Fruit fly (Drosophila melanogaster) whole organism, prepupa: Measurements from ENCODE around the gene kri.

Experiments
- CG3032 ChIP-seq: fragments of 200-800 bp; optimal IDR thresholded peaks from 2 replicates; lab custom pipeline; 2019; ENCODE audit warnings: missing biosample characterization, mild to moderate bottlenecking, missing genetic modification characterization, moderate library complexity
- CG6792 ChIP-seq: fragments of 200-800 bp; sonication (Bioruptor generic); optimal IDR thresholded peaks from 3 replicates; lab custom pipeline; 2016; ENCODE audit warnings: missing biosample characterization, missing genetic modification characterization
- CG6854 ChIP-seq: fragments of 200-800 bp; sonication (Bioruptor generic); optimal IDR thresholded peaks from 2 replicates; lab custom pipeline; 2017; ENCODE audit warnings: missing biosample characterization, mild to moderate bottlenecking, missing genetic modification characterization
- CG8632 ChIP-seq: fragments of 200-800 bp; sonication (Bioruptor generic); optimal IDR thresholded peaks from 3 replicates; lab custom pipeline; 2016; ENCODE audit warnings: missing biosample characterization, missing genetic modification characterization
- CG9139 ChIP-seq: fragments of 200-800 bp; sonication (Bioruptor generic); optimal IDR thresholded peaks from 3 replicates; lab custom pipeline; 2017; ENCODE audit warnings: missing biosample characterization, mild to moderate bottlenecking, missing genetic modification characterization
- Eip75B ChIP-seq: fragments of 200-800 bp; sonication (Bioruptor generic); optimal IDR thresholded peaks from 3 replicates; lab custom pipeline; 2016; ENCODE audit warnings: missing biosample characterization, missing genetic modification characterization
- Hr4 ChIP-seq: fragments of 200-800 bp; sonication (Bioruptor generic); optimal IDR thresholded peaks from 3 replicates; lab custom pipeline; 2016; ENCODE audit warnings: missing biosample characterization, missing genetic modification characterization
- Sox102F ChIP-seq: fragments of 200-800 bp; sonication (Bioruptor generic); optimal IDR thresholded peaks from 2 replicates; lab custom pipeline; 2016; ENCODE audit warnings: missing biosample characterization, mild to moderate bottlenecking, missing genetic modification characterization
- achi ChIP-seq: fragments of 200-800 bp; sonication (Bioruptor generic); optimal IDR thresholded peaks from 3 replicates; lab custom pipeline; 2016; ENCODE audit warnings: missing biosample characterization, missing genetic modification characterization
- dsx ChIP-seq: fragments of 200-800 bp; optimal IDR thresholded peaks from 3 replicates; lab custom pipeline; 2019; ENCODE audit warnings: missing biosample characterization, mild to moderate bottlenecking, missing genetic modification characterization, moderate library complexity; ENCODE audit not compliant: poor library complexity, severe bottlenecking
- svp ChIP-seq: fragments of 200-800 bp; sonication (Bioruptor generic); peaks from one replicate; lab custom pipeline; 2016; ENCODE audit warnings: missing biosample characterization, missing genetic modification characterization

DNA sequence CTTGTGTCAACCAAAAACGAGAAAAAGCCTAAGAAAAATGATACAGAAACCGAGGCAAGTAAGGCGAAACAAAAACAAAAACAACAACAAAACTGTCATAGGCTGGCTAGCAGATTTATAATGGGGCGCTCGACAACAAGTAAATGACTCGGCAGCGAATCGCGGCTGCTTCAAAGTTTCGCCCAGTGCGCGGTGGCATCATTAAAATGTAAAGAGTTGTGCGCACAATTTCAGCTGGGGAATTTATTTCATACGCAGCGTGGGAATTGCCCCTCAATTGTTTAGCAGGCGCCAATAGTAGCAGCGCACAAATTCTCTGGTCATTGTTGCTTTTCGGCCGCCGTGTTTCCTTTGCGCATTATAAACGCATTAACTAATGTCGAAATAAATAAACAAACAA lies 21.1 kb downstream of the kri start:
- no peak for TF ChIP-seq svp (GFP tag; lab: Kevin White, UChicago)
- TF ChIP-seq CG8632 (GFP tag; lab: Kevin White, UChicago), result no peak
- no peak for TF ChIP-seq Sox102F (GFP tag; lab: Kevin White, UChicago)
- TF ChIP-seq Eip75B (GFP tag; lab: Kevin White, UChicago), result no peak
- TF ChIP-seq CG3032 (tag; lab: Kevin White, UChicago), result no peak
- TF ChIP-seq achi (GFP tag; lab: Kevin White, UChicago), result no peak
- TF ChIP-seq CG6792 (GFP tag; lab: Kevin White, UChicago), result no peak
- no peak for TF ChIP-seq Hr4 (GFP tag; lab: Kevin White, UChicago)
- TF ChIP-seq CG6854 (GFP tag; lab: Kevin White, UChicago), result no peak
- TF ChIP-seq dsx (GFP tag; lab: Kevin White, UChicago), result no peak
- TF ChIP-seq CG9139 (GFP tag; lab: Kevin White, UChicago), result no peak
